Worm (Caenorhabditis elegans): ENCODE measurements around the gene cdk-5.

- TF ChIP-seq pqm-1 (tag; optimal IDR thresholded peaks at IDR 0.05) (no peak), elt-4 (tag; optimal IDR thresholded peaks at IDR 0.05) (no peak), unc-86 (tag; optimal IDR thresholded peaks at IDR 0.05) (no peak), tbx-7 (tag; optimal IDR thresholded peaks at IDR 0.05) (no peak), hlh-6 (tag; optimal IDR thresholded peaks at IDR 0.05) (no peak), dmd-4 (tag; optimal IDR thresholded peaks at IDR 0.05; ENCODE audit: borderline replicate concordance) (no peak), mec-3 (tag; optimal IDR thresholded peaks at IDR 0.05; ENCODE audit: borderline replicate concordance) (no peak), ceh-48 (tag; optimal IDR thresholded peaks at IDR 0.05) (no peak), rnt-1 (tag; optimal IDR thresholded peaks at IDR 0.05) (no peak)
Measured at ce11 chrIII:13514470-13514869, 48.3 kb upstream of the cdk-5 start, which contains the start of gene mlh-1.

Measured in whole organism, late embryonic.